Fruit fly (Drosophila melanogaster): Measurements from ENCODE around the gene MED7.

MED7 gene

DNA sequence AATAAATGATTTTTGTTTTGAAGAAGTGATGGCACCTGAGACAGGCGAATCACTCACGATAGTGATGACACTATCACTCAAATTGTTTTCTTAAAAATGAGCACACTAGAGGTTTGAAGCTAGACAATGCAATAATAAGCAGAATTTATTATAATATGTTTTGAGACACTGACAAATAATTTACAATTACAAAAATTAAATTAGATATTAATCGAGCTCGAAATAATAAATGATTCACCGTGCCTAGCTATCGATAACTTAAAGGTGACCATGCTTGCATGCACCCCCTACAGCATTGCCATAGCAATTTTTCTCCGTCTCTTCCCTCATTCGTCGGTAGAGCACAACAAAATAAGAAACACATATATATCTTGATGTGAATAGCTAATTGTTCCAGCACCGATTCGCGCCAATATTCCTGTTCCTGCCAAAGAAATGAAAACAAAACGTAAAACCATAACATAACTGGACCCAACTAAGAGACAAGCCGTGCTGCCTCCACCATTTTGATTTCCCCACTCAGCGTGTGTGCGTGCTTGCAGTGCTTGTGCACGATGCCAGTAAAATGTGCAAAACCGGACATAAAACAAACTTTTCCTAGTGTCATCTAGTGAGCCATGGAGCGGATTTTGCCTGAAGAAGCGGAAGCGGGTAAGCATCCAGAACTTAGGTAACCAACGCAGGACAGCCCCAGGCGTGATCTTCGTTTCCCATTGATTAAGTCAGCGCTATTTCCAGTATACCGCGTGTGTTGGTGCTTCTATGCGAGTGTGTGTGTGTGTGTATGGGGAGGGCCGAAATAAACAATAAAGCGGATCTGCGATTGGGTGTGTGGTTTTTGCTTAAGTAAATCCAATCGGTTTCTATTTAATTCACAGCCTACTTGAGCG is at the start of gene MED7, which contains the start of gene Cap-H2 (continued):
- TF ChIP-seq YL-1 (GFP tag; optimal IDR thresholded peaks at IDR 0.05) (peak; percentile 81), Pdp1 (GFP tag; optimal IDR thresholded peaks at IDR 0.05) (peak; percentile 85 to 87), Atf3 (GFP tag; optimal IDR thresholded peaks at IDR 0.05) (peak; percentile 56), HHEX (GFP tag; optimal IDR thresholded peaks at IDR 0.05) (peak; percentile 68), pho (GFP tag; optimal IDR thresholded peaks at IDR 0.05) (peak; percentile 89), gsb-n (tag; optimal IDR thresholded peaks at IDR 0.05) (peak; percentile 75), CG32532 (GFP tag; IDR thresholded peaks at IDR 0.05) (peak; percentile 88), Dad (GFP tag; optimal IDR thresholded peaks at IDR 0.05) (peak; percentile 65), lov (optimal IDR thresholded peaks at IDR 0.05) (no peak), lov (GFP tag; IDR thresholded peaks at IDR 0.05) (0 out of 3 replicates have a peak, but pooled peaks have one; percentile 27), dimm (GFP tag; IDR thresholded peaks at IDR 0.05) (peak; percentile 41; the same call in 1 of the 2 replicates), CG11085 (GFP tag; IDR thresholded peaks at IDR 0.05) (peak; percentile 65), HmgZ (tag; optimal IDR thresholded peaks at IDR 0.05) (peak; percentile 74), klu (GFP tag; IDR thresholded peaks at IDR 0.05) (peak; percentile 84), CG6765 (GFP tag; optimal IDR thresholded peaks at IDR 0.05) (no peak), CrebB (tag; optimal IDR thresholded peaks at IDR 0.05) (peak; percentile 33), CG32767 (GFP tag; IDR thresholded peaks at IDR 0.05) (0 out of 2 replicates have a peak, but pooled peaks have one; percentile 37), Trl (optimal IDR thresholded peaks at IDR 0.05) (peak in 1 of 2 experiments; percentile 11), Trl (GFP tag; optimal IDR thresholded peaks at IDR 0.05) (peak; percentile 71), insv (GFP tag; optimal IDR thresholded peaks at IDR 0.05) (peak in 1 of 2 experiments; percentile 31), CG2712 (tag; optimal IDR thresholded peaks at IDR 0.05) (peak; percentile 87), D (optimal IDR thresholded peaks at IDR 0.05) (peak; percentile 25), D (GFP tag; optimal IDR thresholded peaks at IDR 0.05) (peak; percentile 60), Six4 (GFP tag; optimal IDR thresholded peaks at IDR 0.05) (peak; percentile 38), pros (GFP tag; optimal IDR thresholded peaks at IDR 0.05) (no peak), CG10274 (GFP tag; optimal IDR thresholded peaks at IDR 0.05) (peak; percentile 26), yki (optimal IDR thresholded peaks at IDR 0.05) (no peak), Vsx1 (GFP tag; optimal IDR thresholded peaks at IDR 0.05) (no peak), CG43689 (GFP tag; IDR thresholded peaks at IDR 0.05) (no peak), grau (tag; optimal IDR thresholded peaks at IDR 0.05) (peak; percentile 80), luna (GFP tag; optimal IDR thresholded peaks at IDR 0.05) (peak; percentile 7), ash1 (GFP tag; optimal IDR thresholded peaks at IDR 0.05) (peak; percentile 50), tup (GFP tag; optimal IDR thresholded peaks at IDR 0.05) (peak; percentile 58), CG13424 (tag; optimal IDR thresholded peaks at IDR 0.05) (peak; percentile 86), CG42726 (GFP tag; IDR thresholded peaks at IDR 0.05; ENCODE audit: partially characterized antibody) (peak; percentile 93), bigmax (GFP tag; optimal IDR thresholded peaks at IDR 0.05) (no peak), dm (GFP tag; optimal IDR thresholded peaks at IDR 0.05) (peak; percentile 70), ab (GFP tag; optimal IDR thresholded peaks at IDR 0.05) (peak; percentile 42), CG1603 (tag; optimal IDR thresholded peaks at IDR 0.05) (peak; percentile 80), ATbp (GFP tag; optimal IDR thresholded peaks at IDR 0.05) (no peak), HLHmδ (GFP tag; optimal IDR thresholded peaks at IDR 0.05) (no peak), CG31224 (GFP tag; IDR thresholded peaks at IDR 0.05) (peak; percentile 71), CG17568 (GFP tag; optimal IDR thresholded peaks at IDR 0.05) (no peak), CG17359 (tag; optimal IDR thresholded peaks at IDR 0.05) (no peak), Dll (GFP tag; IDR thresholded peaks at IDR 0.05; ENCODE audit: partially characterized antibody) (peak; percentile 100), CG6254 (GFP tag; optimal IDR thresholded peaks at IDR 0.05) (peak; percentile 18), E2f1 (GFP tag; IDR thresholded peaks at IDR 0.05) (peak; percentile 71), az2 (GFP tag; optimal IDR thresholded peaks at IDR 0.05) (peak; percentile 82), Opbp (GFP tag; IDR thresholded peaks at IDR 0.05; ENCODE audit: partially characterized antibody) (peak; percentile 96)

Measured in whole organism, embryonic.